Fruit fly (Drosophila melanogaster): Measurements from ENCODE around the gene CG9399.

CG9399 gene

dm6 chr3R:9559413-9560014, 14.5 kb downstream of the CG9399 start, which contains the start of the genes AP-1mu and MBD-like (continued):
- TF ChIP-seq hb (GFP tag; IDR thresholded peaks at IDR 0.05; ENCODE audit: partially characterized antibody): no peak
- no peak for TF ChIP-seq corto (GFP tag; optimal IDR thresholded peaks at IDR 0.05)
- TF ChIP-seq CG4404 (GFP tag; IDR thresholded peaks at IDR 0.05): peak; percentile 73
- TF ChIP-seq Doc2 (GFP tag; IDR thresholded peaks at IDR 0.05): no peak
- TF ChIP-seq bbx (GFP tag; IDR thresholded peaks at IDR 0.05; ENCODE audit: partially characterized antibody): no peak; the same call in 1 of the 2 replicates
- TF ChIP-seq CG34422 (GFP tag; IDR thresholded peaks at IDR 0.05): peak; percentile 59; the same call in 1 of the 3 replicates
- TF ChIP-seq D (optimal IDR thresholded peaks at IDR 0.05): no peak
- TF ChIP-seq D (GFP tag; optimal IDR thresholded peaks at IDR 0.05): no peak
- TF ChIP-seq ERR (GFP tag; optimal IDR thresholded peaks at IDR 0.05): no peak
- TF ChIP-seq CG9609 (GFP tag; optimal IDR thresholded peaks at IDR 0.05): peak; percentile 62
- TF ChIP-seq sens (GFP tag): peak; percentile 92
- peak; percentile 20 for TF ChIP-seq Six4 (GFP tag; optimal IDR thresholded peaks at IDR 0.05)
- no peak for TF ChIP-seq CG3407 (GFP tag; optimal IDR thresholded peaks at IDR 0.05)
- peak; percentile 35; the same call in 1 of the 2 replicates for TF ChIP-seq CG10366 (GFP tag; IDR thresholded peaks at IDR 0.05)
- peak; percentile 15 for TF ChIP-seq CG11723 (GFP tag; optimal IDR thresholded peaks at IDR 0.05)
- no peak for TF ChIP-seq aop (GFP tag; IDR thresholded peaks at IDR 0.05)
- TF ChIP-seq trh (GFP tag; optimal IDR thresholded peaks at IDR 0.05): no peak
- TF ChIP-seq Xbp1 (GFP tag; optimal IDR thresholded peaks at IDR 0.05): peak; percentile 73
- TF ChIP-seq pan (optimal IDR thresholded peaks at IDR 0.05): no peak
- peak in 1 of 2 experiments; percentile 56 for TF ChIP-seq pan (GFP tag; optimal IDR thresholded peaks at IDR 0.05 in 1 of 2, IDR thresholded peaks at IDR 0.05 in 1 of 2)
- TF ChIP-seq nerfin-1 (tag; optimal IDR thresholded peaks at IDR 0.05): peak; percentile 62
- TF ChIP-seq btn (GFP tag; optimal IDR thresholded peaks at IDR 0.05): no peak
- peak; percentile 59 for TF ChIP-seq CG30020 (tag; optimal IDR thresholded peaks at IDR 0.05)
- TF ChIP-seq fd3F (GFP tag; optimal IDR thresholded peaks at IDR 0.05): peak; percentile 39
- TF ChIP-seq gem (tag; optimal IDR thresholded peaks at IDR 0.05): no peak
- peak; percentile 55 for TF ChIP-seq kay (GFP tag; optimal IDR thresholded peaks at IDR 0.05)
- no peak for TF ChIP-seq Hr39 (optimal IDR thresholded peaks at IDR 0.05)
- peak; percentile 34 for TF ChIP-seq CG11398 (GFP tag; optimal IDR thresholded peaks at IDR 0.05)
- TF ChIP-seq tin (GFP tag; optimal IDR thresholded peaks at IDR 0.05): peak; percentile 63
- TF ChIP-seq br (optimal IDR thresholded peaks at IDR 0.05): no peak
- TF ChIP-seq unc-4 (GFP tag; IDR thresholded peaks at IDR 0.05; ENCODE audit: partially characterized antibody): no peak
- TF ChIP-seq CG1832 (GFP tag; optimal IDR thresholded peaks at IDR 0.05): no peak
- peak; percentile 18 for TF ChIP-seq Nf-YB (GFP tag; optimal IDR thresholded peaks at IDR 0.05)
- peak; percentile 70 for TF ChIP-seq CHES-1-like (GFP tag; optimal IDR thresholded peaks at IDR 0.05)
- peak; percentile 10 for TF ChIP-seq kni (GFP tag; optimal IDR thresholded peaks at IDR 0.05)
- TF ChIP-seq CG8359 (GFP tag; optimal IDR thresholded peaks at IDR 0.05; ENCODE audit: borderline replicate concordance): peak; percentile 35
- peak; percentile 69 for TF ChIP-seq grau (tag; optimal IDR thresholded peaks at IDR 0.05)
- TF ChIP-seq CG11695 (GFP tag; IDR thresholded peaks at IDR 0.05): no peak
- TF ChIP-seq HLHmδ (GFP tag; optimal IDR thresholded peaks at IDR 0.05): no peak
- TF ChIP-seq row (GFP tag; IDR thresholded peaks at IDR 0.05): peak; percentile 85
- TF ChIP-seq tgo (GFP tag; IDR thresholded peaks at IDR 0.05): peak; percentile 65
- TF ChIP-seq CG7839 (tag; optimal IDR thresholded peaks at IDR 0.05): peak; percentile 62
- no peak for TF ChIP-seq repo (GFP tag; optimal IDR thresholded peaks at IDR 0.05)
- peak; percentile 56 for TF ChIP-seq sisA (GFP tag; IDR thresholded peaks at IDR 0.05)
- no peak for TF ChIP-seq Dfd (GFP tag; optimal IDR thresholded peaks at IDR 0.05)
- TF ChIP-seq fru (optimal IDR thresholded peaks at IDR 0.05): no peak
- TF ChIP-seq CG3726 (GFP tag; IDR thresholded peaks at IDR 0.05): no peak
- TF ChIP-seq CG13424 (tag; optimal IDR thresholded peaks at IDR 0.05): peak; percentile 69
- no peak for TF ChIP-seq pfk (GFP tag; optimal IDR thresholded peaks at IDR 0.05)
- TF ChIP-seq Dip2 (GFP tag; IDR thresholded peaks at IDR 0.05): no peak
- TF ChIP-seq az2 (GFP tag; optimal IDR thresholded peaks at IDR 0.05): peak; percentile 60
- TF ChIP-seq CG8944 (GFP tag; optimal IDR thresholded peaks at IDR 0.05): peak; percentile 63

Measured in whole organism, embryonic.